Fruit fly (Drosophila melanogaster) whole organism, embryonic: Measurements from ENCODE around the gene CG14352.

Experiments used
- Atf3 ChIP-seq: fragments of 200-800 bp; sonication (Bioruptor generic); optimal IDR thresholded peaks from 3 replicates; lab custom pipeline; 2016; ENCODE audit warnings: missing biosample characterization, missing genetic modification characterization
- CG10462 ChIP-seq: fragments of 200-800 bp; sonication (Bioruptor generic); optimal IDR thresholded peaks from 2 replicates; lab custom pipeline; 2016; ENCODE audit warnings: missing biosample characterization, missing genetic modification characterization
- CG10979 ChIP-seq: fragments of 200-800 bp; sonication (Bioruptor generic); optimal IDR thresholded peaks from 2 replicates; lab custom pipeline; 2018; ENCODE audit warnings: missing biosample characterization, mild to moderate bottlenecking, missing genetic modification characterization, moderate library complexity
- CG11504 ChIP-seq: fragments of 200-800 bp; sonication (Bioruptor generic); optimal IDR thresholded peaks from 3 replicates; lab custom pipeline; 2019; ENCODE audit warnings: missing biosample characterization, mild to moderate bottlenecking, missing genetic modification characterization, moderate library complexity
- CG12219 ChIP-seq: fragments of 200-800 bp; sonication (Bioruptor generic); optimal IDR thresholded peaks from 3 replicates; lab custom pipeline; 2018; ENCODE audit warnings: missing biosample characterization, mild to moderate bottlenecking, missing genetic modification characterization
- CG12236 ChIP-seq: fragments of 200-800 bp; sonication (Bioruptor generic); optimal IDR thresholded peaks from 2 replicates; lab custom pipeline; 2016; ENCODE audit warnings: missing biosample characterization, missing genetic modification characterization
- CG12942 ChIP-seq: fragments of 200-800 bp; sonication (Bioruptor generic); optimal IDR thresholded peaks from 3 replicates; lab custom pipeline; 2016; ENCODE audit warnings: missing biosample characterization, missing genetic modification characterization
- CG13624 ChIP-seq: fragments of 200-800 bp; sonication (Bioruptor generic); optimal IDR thresholded peaks from 2 replicates; lab custom pipeline; 2016; ENCODE audit warnings: missing biosample characterization, missing genetic modification characterization
- CG1529 ChIP-seq: fragments of 200-800 bp; sonication (Bioruptor generic); optimal IDR thresholded peaks from 3 replicates; lab custom pipeline; 2018; ENCODE audit warnings: missing biosample characterization, missing genetic modification characterization
- CG1792 ChIP-seq: fragments of 200-800 bp; sonication (Bioruptor generic); optimal IDR thresholded peaks from 2 replicates; lab custom pipeline; 2016; ENCODE audit warnings: missing biosample characterization, missing genetic modification characterization
- CG18011 ChIP-seq: fragments of 200-800 bp; sonication (Bioruptor generic); optimal IDR thresholded peaks from 2 replicates; lab custom pipeline; 2017; ENCODE audit warnings: missing biosample characterization, missing genetic modification characterization, mild to moderate bottlenecking, moderate library complexity, missing genotype
- CG2116 ChIP-seq: fragments of 200-800 bp; sonication (Bioruptor generic); optimal IDR thresholded peaks from 3 replicates; lab custom pipeline; 2018; ENCODE audit warnings: missing biosample characterization, mild to moderate bottlenecking, missing genetic modification characterization
- CG33557 ChIP-seq: fragments of 200-800 bp; sonication (Bioruptor generic); optimal IDR thresholded peaks from 2 replicates; lab custom pipeline; 2019; ENCODE audit warnings: missing biosample characterization, mild to moderate bottlenecking, missing genetic modification characterization, moderate library complexity
- CG3847 ChIP-seq: fragments of 200-800 bp; sonication (Bioruptor generic); IDR thresholded peaks from 2 replicates; pipeline ENCODE4 v1.3.6; 2022; ENCODE audit warnings: missing biosample characterization, missing genetic modification characterization
- CG4820 ChIP-seq: fragments of 200-800 bp; sonication (Bioruptor generic); optimal IDR thresholded peaks from 3 replicates; lab custom pipeline; 2016; ENCODE audit warnings: missing biosample characterization, missing genetic modification characterization
- CG6854 ChIP-seq: fragments of 200-800 bp; sonication (Bioruptor generic); optimal IDR thresholded peaks from 3 replicates; lab custom pipeline; 2017; ENCODE audit warnings: missing biosample characterization, mild to moderate bottlenecking, missing genetic modification characterization
- CG7745 ChIP-seq: fragments of 200-800 bp; sonication (Bioruptor generic); optimal IDR thresholded peaks from 2 replicates; lab custom pipeline; 2018; ENCODE audit warnings: missing biosample characterization, mild to moderate bottlenecking, missing genetic modification characterization, moderate library complexity
- CG8388 ChIP-seq: fragments of 200-800 bp; sonication (Bioruptor generic); optimal IDR thresholded peaks from 2 replicates; lab custom pipeline; 2019; ENCODE audit warnings: missing biosample characterization, mild to moderate bottlenecking, missing genetic modification characterization, moderate library complexity
- Dek ChIP-seq: fragments of 200-800 bp; sonication (Bioruptor generic); optimal IDR thresholded peaks from 3 replicates; lab custom pipeline; 2019; ENCODE audit warnings: missing biosample characterization, mild to moderate bottlenecking, missing genetic modification characterization, moderate library complexity
- Dll ChIP-seq: fragments of 200-800 bp; sonication (Bioruptor generic); IDR thresholded peaks from 4 replicates; pipeline ENCODE4 v1.3.6; 2022; ENCODE audit warnings: missing biosample characterization, missing genetic modification characterization; ENCODE audit not compliant: partially characterized antibody
- Doc3 ChIP-seq: fragments of 200-800 bp; sonication (Bioruptor generic); IDR thresholded peaks from 3 replicates; pipeline ENCODE4 v1.3.6; 2022; ENCODE audit warnings: missing biosample characterization, missing genetic modification characterization; ENCODE audit not compliant: partially characterized antibody
- Dp ChIP-seq: fragments of 200-800 bp; sonication (Bioruptor generic); optimal IDR thresholded peaks from 2 replicates; lab custom pipeline; 2018; ENCODE audit warnings: missing biosample characterization, mild to moderate bottlenecking, missing genetic modification characterization, moderate library complexity
- Eip74EF ChIP-seq, 2 experiments: fragments of 200-800 bp in 1 of 2; fragments of >200 bp in 1 of 2; sonication (Bioruptor generic) in 1 of 2; optimal IDR thresholded peaks; 2 replicates each; lab custom pipeline; 2017 to 2019; ENCODE audit warnings: missing biosample characterization in 2 of 2, missing genetic modification characterization in 2 of 2, mild to moderate bottlenecking in 1 of 2, moderate library complexity in 1 of 2
- Fer1 ChIP-seq: fragments of 200-800 bp; sonication (Bioruptor generic); optimal IDR thresholded peaks from 2 replicates; lab custom pipeline; 2017; ENCODE audit warnings: missing biosample characterization, mild to moderate bottlenecking, missing genetic modification characterization
- HLH54F ChIP-seq: fragments of 200-800 bp; sonication (Bioruptor generic); optimal IDR thresholded peaks from 3 replicates; lab custom pipeline; 2016; ENCODE audit warnings: missing biosample characterization, missing genetic modification characterization
- Hsf ChIP-seq: fragments of 200-800 bp; sonication (Bioruptor generic); optimal IDR thresholded peaks from 3 replicates; lab custom pipeline; 2016; ENCODE audit warnings: missing biosample characterization, missing genetic modification characterization
- Lim3 ChIP-seq: fragments of 200-800 bp; sonication (Bioruptor generic); IDR thresholded peaks from 2 replicates; pipeline ENCODE4 v1.3.6; 2022; ENCODE audit warnings: missing biosample characterization, missing genetic modification characterization
- Max ChIP-seq: fragments of 200-800 bp; sonication (Bioruptor generic); optimal IDR thresholded peaks from 2 replicates; lab custom pipeline; 2016; ENCODE audit warnings: missing biosample characterization, mild to moderate bottlenecking, missing genetic modification characterization
- Neu2 ChIP-seq: fragments of 200-800 bp; sonication (Bioruptor generic); optimal IDR thresholded peaks from 3 replicates; lab custom pipeline; 2016; ENCODE audit warnings: missing biosample characterization, missing genetic modification characterization, borderline replicate concordance
- Sox100B ChIP-seq: fragments of 200-800 bp; sonication (Bioruptor generic); optimal IDR thresholded peaks from 3 replicates; lab custom pipeline; 2018; ENCODE audit warnings: missing biosample characterization, mild to moderate bottlenecking, missing genetic modification characterization
- aop ChIP-seq: fragments of 200-800 bp; sonication (Bioruptor generic); IDR thresholded peaks from 2 replicates; pipeline ENCODE4 v1.3.6; 2022; ENCODE audit warnings: missing biosample characterization, missing genetic modification characterization
- ara ChIP-seq: fragments of 200-800 bp; sonication (Bioruptor generic); IDR thresholded peaks from 2 replicates; pipeline ENCODE4 v1.3.6; 2022; ENCODE audit warnings: missing biosample characterization, missing genetic modification characterization
- cato ChIP-seq: fragments of 200-800 bp; sonication (Bioruptor generic); optimal IDR thresholded peaks from 2 replicates; lab custom pipeline; 2016; ENCODE audit warnings: missing biosample characterization, missing genetic modification characterization, borderline replicate concordance
- chm ChIP-seq: fragments of 200-800 bp; sonication (Bioruptor generic); IDR thresholded peaks from 2 replicates; pipeline ENCODE4 v1.3.6; 2022; ENCODE audit warnings: missing biosample characterization, missing genetic modification characterization
- crc ChIP-seq: fragments of 200-800 bp; sonication (Bioruptor generic); optimal IDR thresholded peaks from 2 replicates; lab custom pipeline; 2016; ENCODE audit warnings: missing biosample characterization, missing genetic modification characterization
- dan ChIP-seq: fragments of 200-800 bp; sonication (Bioruptor generic); IDR thresholded peaks from 2 replicates; pipeline ENCODE4 v1.3.6; 2022; ENCODE audit warnings: missing biosample characterization, missing genetic modification characterization
- dysf ChIP-seq: fragments of 200-800 bp; sonication (Bioruptor generic); IDR thresholded peaks from 3 replicates; pipeline ENCODE4 v1.3.6; 2022; ENCODE audit warnings: missing biosample characterization, missing genetic modification characterization
- h ChIP-seq: fragments of >200 bp; optimal IDR thresholded peaks from 2 replicates; lab custom pipeline; 2017
- mirr ChIP-seq: fragments of 200-800 bp; sonication (Bioruptor generic); optimal IDR thresholded peaks from 3 replicates; lab custom pipeline; 2018; ENCODE audit warnings: missing biosample characterization, mild to moderate bottlenecking, missing genetic modification characterization
- pb ChIP-seq: fragments of 200-800 bp; sonication (Bioruptor generic); optimal IDR thresholded peaks from 3 replicates; lab custom pipeline; 2016; ENCODE audit warnings: missing biosample characterization, missing genetic modification characterization
- phol ChIP-seq: fragments of 200-800 bp; sonication (Bioruptor generic); optimal IDR thresholded peaks from 3 replicates; lab custom pipeline; 2018; ENCODE audit warnings: missing biosample characterization, mild to moderate bottlenecking, missing genetic modification characterization, moderate library complexity
- pnt ChIP-seq: fragments of 200-800 bp; sonication (Bioruptor generic); optimal IDR thresholded peaks from 3 replicates; lab custom pipeline; 2016; ENCODE audit warnings: missing biosample characterization, missing genetic modification characterization
- ranshi ChIP-seq: fragments of 200-800 bp; sonication (Bioruptor generic); IDR thresholded peaks from 2 replicates; pipeline ENCODE4 v1.3.6; 2022; ENCODE audit warnings: missing biosample characterization, missing genetic modification characterization
- ro ChIP-seq: fragments of 200-800 bp; sonication (Bioruptor generic); IDR thresholded peaks from 2 replicates; pipeline ENCODE4 v1.3.6; 2022; ENCODE audit warnings: missing biosample characterization, missing genetic modification characterization
- row ChIP-seq: fragments of 200-800 bp; sonication (Bioruptor generic); IDR thresholded peaks from 3 replicates; pipeline ENCODE4 v1.3.6; 2022; ENCODE audit warnings: missing biosample characterization, missing genetic modification characterization
- salm ChIP-seq: fragments of 200-800 bp; sonication (Bioruptor generic); optimal IDR thresholded peaks from 2 replicates; lab custom pipeline; 2018; ENCODE audit warnings: missing biosample characterization, mild to moderate bottlenecking, missing genetic modification characterization
- tll ChIP-seq, 2 experiments: fragments of 200-800 bp in 1 of 2; fragments of >200 bp in 1 of 2; sonication (Bioruptor generic) in 1 of 2; optimal IDR thresholded peaks; 2 replicates each; lab custom pipeline; 2017 to 2019; ENCODE audit warnings: missing biosample characterization in 2 of 2, missing genetic modification characterization in 2 of 2, mild to moderate bottlenecking in 1 of 2, moderate library complexity in 1 of 2
- tx ChIP-seq: fragments of 200-800 bp; sonication (Bioruptor generic); optimal IDR thresholded peaks from 2 replicates; lab custom pipeline; 2016; ENCODE audit warnings: missing biosample characterization, missing genetic modification characterization
- vvl ChIP-seq: fragments of 200-800 bp; sonication (Bioruptor generic); IDR thresholded peaks from 2 replicates; pipeline ENCODE4 v1.3.6; 2022; ENCODE audit warnings: missing biosample characterization, missing genetic modification characterization
- zfh2 ChIP-seq: fragments of 200-800 bp; sonication (Bioruptor generic); optimal IDR thresholded peaks from 2 replicates; lab custom pipeline; 2016; ENCODE audit warnings: missing biosample characterization, missing genetic modification characterization

CG14352 gene

dm6 chr2L:1649244-1649827, 38.1 kb downstream of the CG14352 start (continued):
- TF ChIP-seq Max (GFP tag; lab: Kevin White, UChicago) (peak; percentile 68), tx (peak; percentile 45), CG33557 (GFP tag; lab: Kevin White, UChicago) (peak; percentile 28), CG12219 (GFP tag; lab: Kevin White, UChicago) (peak; percentile 72), Doc3 (GFP tag; lab: Robert Waterston, UW) (no peak), HLH54F (GFP tag; lab: Kevin White, UChicago) (no peak), Fer1 (GFP tag; lab: Kevin White, UChicago) (peak; percentile 97), pnt (GFP tag; lab: Kevin White, UChicago) (peak; percentile 40), CG18011 (GFP tag; lab: Kevin White, UChicago) (peak; percentile 50), Lim3 (GFP tag; lab: Robert Waterston, UW) (peak; percentile 78), CG3847 (GFP tag; lab: Robert Waterston, UW) (peak; percentile 75), salm (tag; lab: Kevin White, UChicago) (peak; percentile 95), CG10979 (peak; percentile 95), CG12942 (peak; percentile 74), Atf3 (GFP tag; lab: Kevin White, UChicago) (peak; percentile 26), Dek (tag; lab: Kevin White, UChicago) (peak; percentile 92), Neu2 (GFP tag; lab: Kevin White, UChicago) (no peak), Sox100B (GFP tag; lab: Kevin White, UChicago) (peak; percentile 98), dysf (peak; percentile 93), Dll (GFP tag; lab: Robert Waterston, UW) (no peak), CG8388 (GFP tag; lab: Kevin White, UChicago) (peak; percentile 94), CG1529 (GFP tag; lab: Kevin White, UChicago) (peak; percentile 33), ranshi (GFP tag; lab: Robert Waterston, UW) (peak; percentile 88), CG6854 (GFP tag; lab: Kevin White, UChicago) (peak; percentile 92), Hsf (GFP tag; lab: Kevin White, UChicago) (peak; percentile 65), CG4820 (peak; percentile 65), CG10462 (GFP tag; lab: Kevin White, UChicago) (peak; percentile 70), CG11504 (tag; lab: Kevin White, UChicago) (peak; percentile 97), aop (GFP tag; lab: Robert Waterston, UW) (peak; percentile 70), CG2116 (GFP tag; lab: Kevin White, UChicago) (peak; percentile 57), CG12236 (no peak), ro (peak; percentile 66), cato (peak; percentile 53), tll (GFP tag; optimal IDR thresholded peaks at IDR 0.05; lab: Kevin White, UChicago) (no peak), CG13624 (GFP tag; lab: Kevin White, UChicago) (no peak), Dp (no peak), phol (tag; lab: Kevin White, UChicago) (peak; percentile 98), ara (GFP tag; lab: Robert Waterston, UW) (peak; percentile 66), h (lab: Kevin White, UChicago) (no peak), CG7745 (tag; lab: Kevin White, UChicago) (no peak), vvl (GFP tag; lab: Robert Waterston, UW) (peak; percentile 89), pb (GFP tag; lab: Kevin White, UChicago) (no peak), zfh2 (GFP tag; lab: Kevin White, UChicago) (peak; percentile 22), row (GFP tag; lab: Robert Waterston, UW) (peak; percentile 95), crc (GFP tag; lab: Kevin White, UChicago) (no peak), chm (GFP tag; lab: Robert Waterston, UW) (0 out of 2 replicates have a peak, but pooled peaks have one; percentile 6), Eip74EF (GFP tag; optimal IDR thresholded peaks at IDR 0.05; lab: Kevin White, UChicago) (peak in 1 of 2 experiments; percentile 94), mirr (GFP tag; lab: Kevin White, UChicago) (no peak), dan (peak; percentile 57), CG1792 (GFP tag; lab: Kevin White, UChicago) (no peak)
